Worm (Caenorhabditis elegans) whole organism, midembryonic: ENCODE measurements around the gene T13A10.64.

Source experiments
- cog-1 ChIP-seq: sonication (generic microtip); optimal IDR thresholded peaks from 2 replicates; lab custom pipeline; 2016; ENCODE audit warnings: missing genetic modification characterization, missing compliant biosample characterization
- flt-1 ChIP-seq: fragments of 200-800 bp; sonication (Bioruptor generic); IDR thresholded peaks from 2 replicates; pipeline ENCODE4 v1.3.6; 2022; ENCODE audit warnings: missing genetic modification characterization, missing compliant biosample characterization
- klf-2 ChIP-seq: fragments of 200-800 bp; sonication (Bioruptor generic); conservative IDR thresholded peaks from 2 replicates; pipeline ENCODE4 v1.3.6; 2022; ENCODE audit warnings: missing genetic modification reagents, missing genetic modification characterization, missing compliant biosample characterization
- ref-1 ChIP-seq: fragments of 200-800 bp; sonication (Bioruptor generic); conservative IDR thresholded peaks from 2 replicates; pipeline ENCODE4 v1.3.6; 2022; ENCODE audit warnings: missing genetic modification reagents, missing genetic modification characterization, missing compliant biosample characterization
- tab-1 ChIP-seq: fragments of 200-800 bp; sonication (Bioruptor generic); IDR thresholded peaks from 2 replicates; pipeline ENCODE4 v1.3.6; 2022; ENCODE audit warnings: missing genetic modification characterization, missing compliant biosample characterization
- ztf-29 ChIP-seq: fragments of 200-800 bp; sonication (Bioruptor generic); IDR thresholded peaks from 2 replicates; pipeline ENCODE4 v1.3.6; 2022; ENCODE audit warnings: missing genetic modification reagents, missing genetic modification characterization, missing compliant biosample characterization

- no peak for TF ChIP-seq tab-1
- no peak for TF ChIP-seq klf-2 (GFP tag; lab: Robert Waterston, UW)
- TF ChIP-seq cog-1 (tag; lab: Kevin White, UChicago): no peak
- TF ChIP-seq ztf-29: no peak
- TF ChIP-seq ref-1: no peak
- TF ChIP-seq flt-1 (GFP tag; lab: Robert Waterston, UW): no peak
These were observed 41.3 kb upstream of the T13A10.64 start, which contains the start of gene C49A9.5 for ce11 chrIV:6213403-6213802.
